Fruit fly (Drosophila melanogaster): ENCODE results near the gene Wdr82.

Gene Wdr82

DNA sequence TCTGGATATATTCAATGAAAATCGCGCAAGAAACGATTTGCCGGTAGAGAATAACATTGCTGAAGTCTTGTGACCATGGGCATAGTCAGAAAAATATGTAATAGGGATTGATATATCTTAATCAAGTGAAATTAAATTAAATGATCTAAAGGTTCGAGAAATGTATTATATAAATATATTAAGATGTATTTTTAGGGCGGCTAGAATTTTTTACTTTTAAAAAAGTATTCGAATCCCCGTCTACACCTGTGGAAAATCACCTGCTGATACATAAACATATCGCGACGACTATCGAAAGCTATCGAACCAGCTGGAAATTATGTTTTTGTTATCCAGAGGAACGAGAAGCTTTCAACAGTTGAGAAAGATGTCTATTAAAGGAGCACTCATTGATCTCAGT, 2.5 kb downstream of the Wdr82 start, which contains the start of the genes CG13390 and CG17294 (continued):
- peak; percentile 100 for TF ChIP-seq stc (GFP tag; IDR thresholded peaks at IDR 0.05)
- TF ChIP-seq CG13123 (GFP tag; optimal IDR thresholded peaks at IDR 0.05): peak; percentile 98
- peak; percentile 8 for TF ChIP-seq btn (GFP tag; optimal IDR thresholded peaks at IDR 0.05)
- TF ChIP-seq az2 (GFP tag; optimal IDR thresholded peaks at IDR 0.05): peak; percentile 99
- peak; percentile 100 for TF ChIP-seq rib (GFP tag; IDR thresholded peaks at IDR 0.05)
- peak; percentile 83 for TF ChIP-seq sna (GFP tag; IDR thresholded peaks at IDR 0.05; ENCODE audit: partially characterized antibody)
- TF ChIP-seq CG13424 (tag; optimal IDR thresholded peaks at IDR 0.05): peak; percentile 100
- TF ChIP-seq CG8478 (optimal IDR thresholded peaks at IDR 0.05): no peak
- TF ChIP-seq NFAT (GFP tag; IDR thresholded peaks at IDR 0.05): peak; percentile 100
- peak; percentile 99 for TF ChIP-seq klu (GFP tag; IDR thresholded peaks at IDR 0.05)
- TF ChIP-seq Pdp1 (GFP tag; optimal IDR thresholded peaks at IDR 0.05): peak; percentile 96 to 97
- peak; percentile 100 for TF ChIP-seq Dbx (GFP tag; IDR thresholded peaks at IDR 0.05)
- TF ChIP-seq CG14965 (GFP tag; optimal IDR thresholded peaks at IDR 0.05; ENCODE audit: borderline replicate concordance): peak; percentile 37
- peak; percentile 98 for TF ChIP-seq D19A (tag; optimal IDR thresholded peaks at IDR 0.05)
- peak; percentile 91 for TF ChIP-seq eyg (GFP tag; optimal IDR thresholded peaks at IDR 0.05)
- TF ChIP-seq sr (GFP tag; IDR thresholded peaks at IDR 0.05): peak; percentile 98
- TF ChIP-seq CG16779 (GFP tag; IDR thresholded peaks at IDR 0.05): peak; percentile 99
- TF ChIP-seq trh (GFP tag; optimal IDR thresholded peaks at IDR 0.05): peak; percentile 98
- TF ChIP-seq usp (GFP tag; optimal IDR thresholded peaks at IDR 0.05): no peak
- TF ChIP-seq CG4617 (GFP tag; optimal IDR thresholded peaks at IDR 0.05; ENCODE audit: borderline replicate concordance): peak; percentile 99
- peak; percentile 86 for TF ChIP-seq repo (GFP tag; optimal IDR thresholded peaks at IDR 0.05)
- TF ChIP-seq CG11723 (GFP tag; optimal IDR thresholded peaks at IDR 0.05): peak; percentile 99
- TF ChIP-seq gcm2 (GFP tag; optimal IDR thresholded peaks at IDR 0.05): peak; percentile 92
- TF ChIP-seq yki (optimal IDR thresholded peaks at IDR 0.05): no peak
- TF ChIP-seq CG31365 (tag; optimal IDR thresholded peaks at IDR 0.05): peak; percentile 94
- TF ChIP-seq CG30020 (tag; optimal IDR thresholded peaks at IDR 0.05): peak; percentile 93
- peak; percentile 97 for TF ChIP-seq D19B (GFP tag; optimal IDR thresholded peaks at IDR 0.05)
- TF ChIP-seq CG17385 (GFP tag; optimal IDR thresholded peaks at IDR 0.05): peak; percentile 99
- peak; percentile 100 for TF ChIP-seq Dek (tag; optimal IDR thresholded peaks at IDR 0.05)
- TF ChIP-seq CG4730 (GFP tag; IDR thresholded peaks at IDR 0.05): peak; percentile 99
- TF ChIP-seq danr (GFP tag; IDR thresholded peaks at IDR 0.05): peak; percentile 99
- peak; percentile 99 for TF ChIP-seq jing (GFP tag; optimal IDR thresholded peaks at IDR 0.05)
- peak; percentile 97 to 100 for TF ChIP-seq bsh (GFP tag; optimal IDR thresholded peaks at IDR 0.05)
- peak; percentile 100 for TF ChIP-seq row (GFP tag; IDR thresholded peaks at IDR 0.05)
- TF ChIP-seq cg (GFP tag; optimal IDR thresholded peaks at IDR 0.05): no peak
- TF ChIP-seq CG17359 (tag; optimal IDR thresholded peaks at IDR 0.05): peak; percentile 100
- TF ChIP-seq CTCF (GFP tag; optimal IDR thresholded peaks at IDR 0.05): peak; percentile 79
- peak in 1 of 2 experiments; percentile 100 for TF ChIP-seq Eip74EF (GFP tag; optimal IDR thresholded peaks at IDR 0.05)
- peak; percentile 99 for TF ChIP-seq CG2120 (GFP tag; optimal IDR thresholded peaks at IDR 0.05)
- peak; percentile 100 for TF ChIP-seq fd96Cb (tag; optimal IDR thresholded peaks at IDR 0.05)
- peak; percentile 92 for TF ChIP-seq CG2116 (GFP tag; optimal IDR thresholded peaks at IDR 0.05)
- peak; percentile 99 for TF ChIP-seq Spps (tag; optimal IDR thresholded peaks at IDR 0.05)
- TF ChIP-seq Xbp1 (GFP tag; optimal IDR thresholded peaks at IDR 0.05): peak; percentile 100
- TF ChIP-seq corto (GFP tag; optimal IDR thresholded peaks at IDR 0.05): peak; percentile 99
- peak; percentile 99 for TF ChIP-seq H2.0 (GFP tag; IDR thresholded peaks at IDR 0.05)
- TF ChIP-seq CG15696 (tag; optimal IDR thresholded peaks at IDR 0.05): peak; percentile 99
- TF ChIP-seq Vsx1 (GFP tag; optimal IDR thresholded peaks at IDR 0.05): peak; percentile 98
- TF ChIP-seq CG4404 (GFP tag; IDR thresholded peaks at IDR 0.05): peak; percentile 99
- peak; percentile 99 for TF ChIP-seq ttk (GFP tag; IDR thresholded peaks at IDR 0.05)
- peak; percentile 99 for TF ChIP-seq Taf1 (GFP tag; IDR thresholded peaks at IDR 0.05)
- TF ChIP-seq CG5245 (GFP tag; optimal IDR thresholded peaks at IDR 0.05): peak; percentile 98
- TF ChIP-seq Rfx (GFP tag; IDR thresholded peaks at IDR 0.05): peak; percentile 100

Measured in whole organism, embryonic.